Worm (Caenorhabditis elegans) whole organism, L4 larva: ENCODE results near the gene F26F12.4.

Experiments used
- Y48G9A.11 ChIP-seq: fragments of 200-800 bp; sonication (Bioruptor generic); IDR thresholded peaks from 2 replicates; pipeline ENCODE4 v1.3.6; 2022; ENCODE audit warnings: missing genetic modification reagents, missing genetic modification characterization, missing compliant biosample characterization
- aly-2 ChIP-seq: sonication (generic microtip); optimal IDR thresholded peaks from 2 replicates; lab custom pipeline; 2018; ENCODE audit warnings: missing biosample characterization, missing genetic modification characterization
- ceh-20 ChIP-seq: fragments of 200-800 bp; sonication (Bioruptor generic); IDR thresholded peaks from 2 replicates; pipeline ENCODE4 v1.3.6; 2022; ENCODE audit warnings: missing genetic modification reagents, missing genetic modification characterization, missing compliant biosample characterization
- egl-27 ChIP-seq: sonication (generic microtip); optimal IDR thresholded peaks from 3 replicates; lab custom pipeline; 2017; ENCODE audit warnings: missing biosample characterization, missing genetic modification reagents, missing genetic modification characterization
- hlh-30 ChIP-seq: sonication (generic microtip); optimal IDR thresholded peaks from 2 replicates; lab custom pipeline; 2017; ENCODE audit warnings: antibody characterized with exemption, mild to moderate bottlenecking, missing genetic modification characterization, missing compliant biosample characterization; ENCODE audit not compliant: insufficient read depth
- lim-7 ChIP-seq: fragments of 200-800 bp; sonication (Bioruptor generic); IDR thresholded peaks from 2 replicates; pipeline ENCODE4 v1.3.6; 2022; ENCODE audit warnings: missing genetic modification characterization, missing compliant biosample characterization
- lin-13 ChIP-seq: fragments of 150-350 bp; optimal IDR thresholded peaks from 2 replicates; lab custom pipeline; 2014; ENCODE audit warnings: missing biosample characterization, missing genetic modification reagents, missing genetic modification characterization
- lin-38 ChIP-seq: fragments of 200-800 bp; sonication (Bioruptor generic); IDR thresholded peaks from 2 replicates; pipeline ENCODE4 v1.3.6; 2022; ENCODE audit warnings: missing genetic modification reagents, missing genetic modification characterization, missing compliant biosample characterization
- mxl-2 ChIP-seq: fragments of 200-800 bp; sonication (Bioruptor generic); conservative IDR thresholded peaks from 2 replicates; pipeline ENCODE4 v1.3.6; 2022; ENCODE audit warnings: missing genetic modification reagents, missing genetic modification characterization, missing compliant biosample characterization
- nhr-28 ChIP-seq: fragments of 150-350 bp; optimal IDR thresholded peaks from 2 replicates; lab custom pipeline; 2014; ENCODE audit warnings: missing biosample characterization, missing genetic modification characterization
- snpc-4 ChIP-seq: fragments of 150-350 bp; optimal IDR thresholded peaks from 2 replicates; lab custom pipeline; 2014; ENCODE audit warnings: missing biosample characterization, missing genetic modification characterization
- unc-62 ChIP-seq, 3 experiments: fragments of 150-350 bp in 1 of 3; sonication (generic microtip); optimal IDR thresholded peaks in 2 of 3; peaks in 1 of 3; 1 replicate in 1 of 3; 2 replicates in 2 of 3; lab custom pipeline; 2014 to 2017; ENCODE audit warnings: missing biosample characterization in 3 of 3, missing genetic modification characterization in 3 of 3, missing genetic modification reagents in 3 of 3, missing genotype in 1 of 3
- zfp-3 ChIP-seq: fragments of 200-800 bp; sonication (Bioruptor generic); conservative IDR thresholded peaks from 2 replicates; pipeline ENCODE4 v1.3.6; 2022; ENCODE audit warnings: missing genetic modification reagents, missing genetic modification characterization, missing compliant biosample characterization
- ztf-11 ChIP-seq: fragments of 150-350 bp; optimal IDR thresholded peaks from 2 replicates; lab custom pipeline; 2014; ENCODE audit warnings: missing biosample characterization, missing genetic modification characterization

DNA sequence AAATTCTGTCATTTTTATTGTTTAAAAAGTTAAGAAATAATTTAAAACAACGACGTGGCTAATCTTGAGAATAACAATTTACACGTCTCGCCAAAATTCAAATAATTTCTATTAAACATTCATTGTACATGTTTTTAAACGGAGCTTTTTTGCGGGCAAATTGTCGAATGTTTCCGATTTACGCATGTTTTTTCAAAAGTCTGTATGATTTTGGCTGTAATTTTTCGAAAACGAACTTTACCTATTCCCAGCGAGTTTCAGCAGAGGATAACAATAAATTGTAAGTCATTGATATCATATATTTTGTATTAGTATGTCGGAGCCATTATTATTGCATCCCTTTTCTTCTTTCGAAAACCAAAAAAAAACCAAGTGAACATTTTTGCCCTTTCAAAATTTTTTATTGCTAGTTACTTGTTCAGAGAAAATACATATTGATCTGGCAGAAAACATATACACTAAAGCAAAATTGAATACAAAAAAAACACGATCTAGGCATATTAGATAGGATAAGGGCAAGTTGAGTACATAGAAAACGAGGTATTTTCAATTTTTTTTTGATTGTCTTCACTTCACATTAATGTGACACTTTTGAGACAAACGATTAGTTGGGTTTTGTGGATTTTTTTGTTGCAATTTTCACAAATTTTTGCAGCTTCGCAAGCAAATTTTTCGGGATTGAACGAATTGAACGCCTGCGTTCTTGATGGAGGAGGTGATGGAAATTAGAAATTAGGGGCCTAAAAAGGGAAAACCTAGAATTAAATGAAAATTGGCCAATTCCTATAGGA lies 30.4 kb downstream of the F26F12.4 start, which contains the start of gene F26F12.2:
- 0 out of 2 replicates have a peak, but pooled peaks have one; percentile 17 for TF ChIP-seq lin-38 (GFP tag; lab: Robert Waterston, UW)
- TF ChIP-seq nhr-28, result no peak
- TF ChIP-seq egl-27 (tag; lab: Kevin White, UChicago), result no peak
- no peak for TF ChIP-seq ztf-11 (tag; lab: Kevin White, UChicago)
- no peak for TF ChIP-seq snpc-4 (tag; lab: Kevin White, UChicago)
- no peak for TF ChIP-seq lin-13 (GFP tag; lab: Kevin White, UChicago)
- no peak for TF ChIP-seq aly-2 (tag; lab: Kevin White, UChicago)
- TF ChIP-seq hlh-30 (tag; lab: Kevin White, UChicago), result peak; percentile 26
- TF ChIP-seq Y48G9A.11 (GFP tag; lab: Robert Waterston, UW), result no peak
- TF ChIP-seq ceh-20 (GFP tag; lab: Robert Waterston, UW), result no peak
- TF ChIP-seq zfp-3 (GFP tag; lab: Robert Waterston, UW), result no peak
- peak in 1 of 2 experiments; percentile 91 for TF ChIP-seq unc-62 (GFP tag; optimal IDR thresholded peaks at IDR 0.05 in 1 of 2; lab: Kevin White, UChicago)
- no peak for TF ChIP-seq unc-62 (tag; optimal IDR thresholded peaks at IDR 0.05; lab: Kevin White, UChicago)
- peak; percentile 41; the same call in 1 of the 2 replicates for TF ChIP-seq lim-7 (GFP tag; lab: Robert Waterston, UW)
- no peak for TF ChIP-seq mxl-2 (GFP tag; lab: Robert Waterston, UW)
